Worm (Caenorhabditis elegans): ENCODE results near the gene grl-27.
A peak's percentile ranks its signal among the peaks of the same experiment; 100 is the strongest.

Gene grl-27

ce11 chrV:3585011-3585410, 9.4 kb upstream of the grl-27 start:
- TF ChIP-seq nhr-12 (tag; optimal IDR thresholded peaks at IDR 0.05) = no peak
- TF ChIP-seq aly-2 (tag; optimal IDR thresholded peaks at IDR 0.05) = peak; percentile 3

- TF ChIP-seq dpl-1 (GFP tag; optimal IDR thresholded peaks at IDR 0.05) (no peak), Y116A8C.19 (tag; optimal IDR thresholded peaks at IDR 0.05; ENCODE audit: borderline replicate concordance) (no peak), zip-4 (GFP tag; optimal IDR thresholded peaks at IDR 0.05) (no peak), mep-1 (tag; optimal IDR thresholded peaks at IDR 0.05) (no peak), rnt-1 (tag; optimal IDR thresholded peaks at IDR 0.05) (no peak), efl-1 (optimal IDR thresholded peaks at IDR 0.05) (no peak), efl-1 (GFP tag; optimal IDR thresholded peaks at IDR 0.05 in 1 of 2) (no peak), lin-14 (GFP tag; optimal IDR thresholded peaks at IDR 0.05) (no peak), hpl-2 (GFP tag; optimal IDR thresholded peaks at IDR 0.05) (no peak), lin-15B (tag; optimal IDR thresholded peaks at IDR 0.05) (no peak), irx-1 (tag; optimal IDR thresholded peaks at IDR 0.05) (no peak), aly-2 (tag; optimal IDR thresholded peaks at IDR 0.05) (no peak), fkh-4 (tag; optimal IDR thresholded peaks at IDR 0.05; ENCODE audit: borderline replicate concordance) (no peak), tlp-1 (tag; optimal IDR thresholded peaks at IDR 0.05) (no peak), nhr-90 (tag; optimal IDR thresholded peaks at IDR 0.05; ENCODE audit: poor library complexity) (no peak), nhr-11 (tag; optimal IDR thresholded peaks at IDR 0.05) (no peak), tbx-2 (tag; optimal IDR thresholded peaks at IDR 0.05) (no peak)
Observed at ce11 chrV:3583622-3584021, 8.0 kb upstream of the grl-27 start.

DNA sequence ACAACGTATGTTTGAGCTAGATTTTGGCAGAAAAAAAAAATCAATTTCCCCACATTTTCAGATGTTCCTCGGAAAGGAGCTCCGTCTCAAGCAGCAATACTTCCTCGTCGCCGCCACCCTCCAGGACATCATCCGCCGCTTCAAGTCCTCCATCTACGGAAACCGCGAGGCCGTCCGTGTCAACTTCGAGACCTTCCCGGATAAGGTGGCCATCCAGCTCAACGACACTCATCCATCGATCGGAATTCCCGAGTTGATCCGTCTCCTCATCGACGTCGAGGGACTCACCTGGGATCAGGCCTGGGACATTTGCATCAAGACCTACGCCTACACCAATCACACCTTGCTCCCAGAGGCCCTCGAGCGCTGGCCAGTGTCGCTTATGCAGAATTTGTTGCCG, 7.0 kb upstream of the grl-27 start:
- TF ChIP-seq nhr-47 (tag; optimal IDR thresholded peaks at IDR 0.05) (no peak), aha-1 (tag; optimal IDR thresholded peaks at IDR 0.05) (no peak), ceh-88 (GFP tag; IDR thresholded peaks at IDR 0.05) (no peak), nhr-20 (tag; optimal IDR thresholded peaks at IDR 0.05) (no peak), alr-1 (tag; optimal IDR thresholded peaks at IDR 0.05; ENCODE audit: borderline replicate concordance) (no peak), nhr-71 (tag; optimal IDR thresholded peaks at IDR 0.05) (no peak), fkh-8 (tag; optimal IDR thresholded peaks at IDR 0.05) (no peak), rnt-1 (tag; optimal IDR thresholded peaks at IDR 0.05) (no peak), nhr-28 (tag; optimal IDR thresholded peaks at IDR 0.05) (no peak), unc-30 (tag; optimal IDR thresholded peaks at IDR 0.05) (no peak), C04F5.9 (tag; optimal IDR thresholded peaks at IDR 0.05) (no peak), pqm-1 (tag; optimal IDR thresholded peaks at IDR 0.05) (no peak), dsc-1 (tag; optimal IDR thresholded peaks at IDR 0.05) (no peak)

DNA sequence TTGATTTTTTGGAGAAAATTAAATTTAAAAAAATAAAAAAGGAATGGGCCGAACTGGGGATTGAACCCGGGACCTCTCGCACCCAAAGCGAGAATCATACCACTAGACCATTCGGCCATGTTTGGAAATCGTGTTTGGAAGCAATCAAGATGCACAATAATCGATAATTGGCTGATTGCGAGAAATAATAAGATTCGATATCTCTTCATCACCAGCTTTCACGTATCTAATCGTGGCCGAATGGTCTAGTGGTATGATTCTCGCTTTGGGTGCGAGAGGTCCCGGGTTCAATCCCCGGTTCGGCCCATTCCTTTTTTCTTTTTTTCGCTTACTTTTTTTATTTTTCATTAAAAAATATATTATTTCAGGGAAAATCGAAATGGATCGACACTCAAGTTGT, 6.4 kb upstream of the grl-27 start:
- no peak for TF ChIP-seq fkh-10 (GFP tag; optimal IDR thresholded peaks at IDR 0.05)
- peak; percentile 15 for TF ChIP-seq nhr-71 (tag; optimal IDR thresholded peaks at IDR 0.05)
- no peak for TF ChIP-seq isw-1 (GFP tag; IDR thresholded peaks at IDR 0.05)
- no peak for TF ChIP-seq elt-2 (tag; optimal IDR thresholded peaks at IDR 0.05)
- no peak for TF ChIP-seq C04F5.9 (tag; optimal IDR thresholded peaks at IDR 0.05)
- peak; percentile 36 for TF ChIP-seq nhr-85 (tag)
- no peak for TF ChIP-seq grh-1 (GFP tag; IDR thresholded peaks at IDR 0.05)
- no peak for TF ChIP-seq ztf-4 (tag; optimal IDR thresholded peaks at IDR 0.05)
- TF ChIP-seq egl-13 (tag; optimal IDR thresholded peaks at IDR 0.05) = no peak
- TF ChIP-seq sptf-1 (tag; optimal IDR thresholded peaks at IDR 0.05) = no peak
- TF ChIP-seq pax-3 (tag; optimal IDR thresholded peaks at IDR 0.05) = no peak
- no peak for TF ChIP-seq F16B12.6 (tag; optimal IDR thresholded peaks at IDR 0.05)
- TF ChIP-seq zag-1 (tag; optimal IDR thresholded peaks at IDR 0.05) = no peak
- no peak for TF ChIP-seq nhr-90 (tag; optimal IDR thresholded peaks at IDR 0.05; ENCODE audit: poor library complexity)
